Fruit fly (Drosophila melanogaster): Measurements from ENCODE around the gene Cyp12c1.

The Cyp12c1 gene

dm6 chr3L:18675363-18675866, 10.7 kb downstream of the Cyp12c1 start, which contains the start of the genes GNBP2 and GNBP1:
TSS of gene GNBP2 (minus strand) at chr3L:18675413.
TSS of gene GNBP1 (plus strand) at chr3L:18675800.
- no peak for TF ChIP-seq kay (GFP tag; ENCODE audit: borderline replicate concordance)
- peak; percentile 33 for TF ChIP-seq Crg-1 (GFP tag; optimal IDR thresholded peaks at IDR 0.05)
- TF ChIP-seq tj (GFP tag; optimal IDR thresholded peaks at IDR 0.05), result peak; percentile 55
- TF ChIP-seq CG12768 (GFP tag; optimal IDR thresholded peaks at IDR 0.05), result peak; percentile 74
- no peak for TF ChIP-seq ovo (GFP tag; optimal IDR thresholded peaks at IDR 0.05)
- peak; percentile 92 for TF ChIP-seq CG7101 (tag; optimal IDR thresholded peaks at IDR 0.05)
- no peak for TF ChIP-seq CG5204 (GFP tag; optimal IDR thresholded peaks at IDR 0.05)
- peak; percentile 90 for TF ChIP-seq CG14711 (tag; optimal IDR thresholded peaks at IDR 0.05)
- peak; percentile 26 for TF ChIP-seq cic (GFP tag; optimal IDR thresholded peaks at IDR 0.05)
- TF ChIP-seq Hr96 (GFP tag; optimal IDR thresholded peaks at IDR 0.05), result no peak
- no peak for TF ChIP-seq toe (GFP tag; optimal IDR thresholded peaks at IDR 0.05)
- no peak for TF ChIP-seq CG1620 (GFP tag; optimal IDR thresholded peaks at IDR 0.05)
- TF ChIP-seq Clk (GFP tag; optimal IDR thresholded peaks at IDR 0.05), result peak; percentile 2
- peak; percentile 64 for TF ChIP-seq pad (GFP tag; optimal IDR thresholded peaks at IDR 0.05)
- peak; percentile 34 for TF ChIP-seq bab1 (GFP tag; optimal IDR thresholded peaks at IDR 0.05)
- TF ChIP-seq CG7045 (GFP tag; optimal IDR thresholded peaks at IDR 0.05), result peak; percentile 76
- no peak for TF ChIP-seq cnc (optimal IDR thresholded peaks at IDR 0.05)
- peak; percentile 13 for TF ChIP-seq Mnt (GFP tag; optimal IDR thresholded peaks at IDR 0.05)
- TF ChIP-seq CG33017 (tag; optimal IDR thresholded peaks at IDR 0.05), result peak; percentile 95
- TF ChIP-seq CG11617 (GFP tag; optimal IDR thresholded peaks at IDR 0.05), result peak; percentile 72

dm6 chr3L:18672986-18673633, 13.0 kb downstream of the Cyp12c1 start, which contains the start of gene Capr:
TSS of gene Capr (minus strand) at chr3L:18673324.
- TF ChIP-seq cnc (optimal IDR thresholded peaks at IDR 0.05), result no peak
- TF ChIP-seq CG11617 (GFP tag; optimal IDR thresholded peaks at IDR 0.05), result no peak
- peak; percentile 43 for TF ChIP-seq Mnt (GFP tag; optimal IDR thresholded peaks at IDR 0.05)
- peak; percentile 1 for TF ChIP-seq CG14711 (tag; optimal IDR thresholded peaks at IDR 0.05)
- peak; percentile 31 for TF ChIP-seq Crg-1 (GFP tag; optimal IDR thresholded peaks at IDR 0.05)
- TF ChIP-seq CG1620 (GFP tag; optimal IDR thresholded peaks at IDR 0.05), result peak; percentile 58
- peak; percentile 12 for TF ChIP-seq CG33017 (tag; optimal IDR thresholded peaks at IDR 0.05)
- peak; percentile 47 for TF ChIP-seq bab1 (GFP tag; optimal IDR thresholded peaks at IDR 0.05)
- TF ChIP-seq Hr96 (GFP tag; optimal IDR thresholded peaks at IDR 0.05), result peak; percentile 61
- peak; percentile 41 for TF ChIP-seq CG12768 (GFP tag; optimal IDR thresholded peaks at IDR 0.05)
- TF ChIP-seq CG7101 (tag; optimal IDR thresholded peaks at IDR 0.05), result peak; percentile 31
- TF ChIP-seq ovo (GFP tag; optimal IDR thresholded peaks at IDR 0.05), result no peak
- peak; percentile 29 for TF ChIP-seq pad (GFP tag; optimal IDR thresholded peaks at IDR 0.05)
- peak; percentile 4 for TF ChIP-seq cic (GFP tag; optimal IDR thresholded peaks at IDR 0.05)
- TF ChIP-seq toe (GFP tag; optimal IDR thresholded peaks at IDR 0.05), result peak; percentile 24

DNA sequence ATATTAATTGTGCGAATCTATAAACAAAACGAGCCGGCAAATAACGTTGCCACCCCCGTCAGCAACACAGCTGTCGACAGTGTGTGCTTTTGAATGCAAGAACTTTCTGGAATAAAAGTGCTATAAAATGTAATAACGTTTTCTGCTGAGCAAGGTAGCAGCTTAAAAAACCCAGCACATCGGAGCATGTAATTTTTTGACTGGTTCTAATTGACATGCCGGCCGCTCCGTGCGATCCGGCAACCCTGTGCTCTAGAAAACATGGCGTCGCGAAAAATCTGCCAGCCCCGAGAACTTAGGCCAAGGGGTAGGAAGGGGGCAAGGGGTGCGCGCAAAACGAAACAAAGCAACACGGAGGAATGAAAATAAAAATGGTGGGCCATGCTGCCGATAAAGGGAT, 13.9 kb downstream of the Cyp12c1 start:
- TF ChIP-seq CG7101 (tag; optimal IDR thresholded peaks at IDR 0.05) (peak; percentile 41), tj (GFP tag; optimal IDR thresholded peaks at IDR 0.05) (peak; percentile 40), kay (GFP tag; ENCODE audit: borderline replicate concordance) (no peak), CG11617 (GFP tag; optimal IDR thresholded peaks at IDR 0.05) (peak; percentile 71), toe (GFP tag; optimal IDR thresholded peaks at IDR 0.05) (peak; percentile 20), Crg-1 (GFP tag; optimal IDR thresholded peaks at IDR 0.05) (no peak), CG12768 (GFP tag; optimal IDR thresholded peaks at IDR 0.05) (peak; percentile 35), pad (GFP tag; optimal IDR thresholded peaks at IDR 0.05) (peak; percentile 36), CG33017 (tag; optimal IDR thresholded peaks at IDR 0.05) (no peak), CG5204 (GFP tag; optimal IDR thresholded peaks at IDR 0.05) (no peak), cic (GFP tag; optimal IDR thresholded peaks at IDR 0.05) (no peak), Clk (GFP tag; optimal IDR thresholded peaks at IDR 0.05) (no peak), CG7045 (GFP tag; optimal IDR thresholded peaks at IDR 0.05) (peak; percentile 36), CG1620 (GFP tag; optimal IDR thresholded peaks at IDR 0.05) (peak; percentile 44), Hr96 (GFP tag; optimal IDR thresholded peaks at IDR 0.05) (peak; percentile 57), cnc (optimal IDR thresholded peaks at IDR 0.05) (no peak), ovo (GFP tag; optimal IDR thresholded peaks at IDR 0.05) (no peak), bab1 (GFP tag; optimal IDR thresholded peaks at IDR 0.05) (peak; percentile 58), Mnt (GFP tag; optimal IDR thresholded peaks at IDR 0.05) (peak; percentile 83), CG14711 (tag; optimal IDR thresholded peaks at IDR 0.05) (peak; percentile 6)

dm6 chr3L:18669874-18670273, 16.2 kb downstream of the Cyp12c1 start:
- no peak for TF ChIP-seq cnc (optimal IDR thresholded peaks at IDR 0.05)
- no peak for TF ChIP-seq Hr96 (GFP tag; optimal IDR thresholded peaks at IDR 0.05)
- TF ChIP-seq pad (GFP tag; optimal IDR thresholded peaks at IDR 0.05), result no peak
- no peak for TF ChIP-seq Mnt (GFP tag; optimal IDR thresholded peaks at IDR 0.05)
- no peak for TF ChIP-seq CG33017 (tag; optimal IDR thresholded peaks at IDR 0.05)
- no peak for TF ChIP-seq ovo (GFP tag; optimal IDR thresholded peaks at IDR 0.05)
- TF ChIP-seq Crg-1 (GFP tag; optimal IDR thresholded peaks at IDR 0.05), result no peak
- TF ChIP-seq bab1 (GFP tag; optimal IDR thresholded peaks at IDR 0.05), result no peak

dm6 chr3L:18667115-18667514, 19.0 kb downstream of the Cyp12c1 start, which contains the start of gene CG42495:
TSS of gene CG42495 (plus strand) at chr3L:18667361.
- TF ChIP-seq cic (GFP tag; optimal IDR thresholded peaks at IDR 0.05) (peak; percentile 22), bab1 (GFP tag; optimal IDR thresholded peaks at IDR 0.05) (peak; percentile 29), CG1620 (GFP tag; optimal IDR thresholded peaks at IDR 0.05) (peak; percentile 23), CG7045 (GFP tag; optimal IDR thresholded peaks at IDR 0.05) (no peak)

dm6 chr3L:18665594-18665993, 20.5 kb downstream of the Cyp12c1 start:
- TF ChIP-seq kay (GFP tag; ENCODE audit: borderline replicate concordance) (no peak), cnc (optimal IDR thresholded peaks at IDR 0.05) (no peak), Mnt (GFP tag; optimal IDR thresholded peaks at IDR 0.05) (no peak), pad (GFP tag; optimal IDR thresholded peaks at IDR 0.05) (no peak), CG12768 (GFP tag; optimal IDR thresholded peaks at IDR 0.05) (no peak), CG7045 (GFP tag; optimal IDR thresholded peaks at IDR 0.05) (no peak), toe (GFP tag; optimal IDR thresholded peaks at IDR 0.05) (no peak), Crg-1 (GFP tag; optimal IDR thresholded peaks at IDR 0.05) (no peak), CG5204 (GFP tag; optimal IDR thresholded peaks at IDR 0.05) (no peak), CG1620 (GFP tag; optimal IDR thresholded peaks at IDR 0.05) (no peak), cic (GFP tag; optimal IDR thresholded peaks at IDR 0.05) (no peak), CG14711 (tag; optimal IDR thresholded peaks at IDR 0.05) (no peak), tj (GFP tag; optimal IDR thresholded peaks at IDR 0.05) (no peak), CG7101 (tag; optimal IDR thresholded peaks at IDR 0.05) (no peak), Hr96 (GFP tag; optimal IDR thresholded peaks at IDR 0.05) (no peak), CG11617 (GFP tag; optimal IDR thresholded peaks at IDR 0.05) (no peak), CG33017 (tag; optimal IDR thresholded peaks at IDR 0.05) (no peak), bab1 (GFP tag; optimal IDR thresholded peaks at IDR 0.05) (no peak)
